Fruit fly (Drosophila melanogaster): ENCODE measurements around the gene pn.

The pn gene

DNA sequence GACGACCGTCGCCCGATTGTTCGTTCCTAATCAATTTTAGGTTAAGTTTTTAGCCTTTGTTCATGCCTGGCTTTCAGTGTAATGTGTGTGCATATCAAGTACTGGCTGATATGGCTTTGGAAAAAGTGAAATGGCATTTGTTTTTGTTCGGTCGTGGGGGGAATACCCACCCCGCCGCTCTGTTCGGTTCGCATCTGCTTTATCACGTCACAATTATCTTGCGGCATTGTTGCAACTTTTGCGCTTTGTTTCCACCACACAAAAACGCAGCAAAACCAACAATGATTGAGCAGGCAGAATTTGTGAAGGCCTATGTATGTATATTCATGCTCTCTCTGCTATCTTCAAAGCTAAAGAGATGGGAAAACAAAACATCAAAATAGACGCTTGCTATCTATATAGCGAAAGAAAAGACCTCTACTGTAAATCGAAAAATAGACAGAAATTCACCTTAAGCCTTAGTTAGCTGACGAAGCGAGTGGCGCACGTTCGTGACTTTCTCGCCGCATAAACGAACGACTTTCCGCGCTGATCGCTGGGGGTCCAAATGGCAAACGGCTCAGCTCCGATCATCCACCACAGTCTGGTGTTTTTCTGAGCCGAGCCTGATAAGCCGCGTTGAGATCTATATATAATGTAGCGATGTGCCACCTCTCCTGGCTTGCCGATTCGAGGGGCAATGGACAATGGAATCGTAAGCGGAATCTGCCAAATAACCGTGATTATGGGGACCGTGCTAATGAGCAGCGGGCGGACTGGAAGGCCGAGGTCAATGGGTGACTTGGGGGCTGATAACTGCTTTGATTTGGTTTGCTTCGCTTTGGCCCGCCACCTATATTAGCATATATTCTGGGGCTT lies 16.6 kb downstream of the pn start:
- TF ChIP-seq Dll (optimal IDR thresholded peaks at IDR 0.05) (no peak), psq (optimal IDR thresholded peaks at IDR 0.05) (no peak)

DNA sequence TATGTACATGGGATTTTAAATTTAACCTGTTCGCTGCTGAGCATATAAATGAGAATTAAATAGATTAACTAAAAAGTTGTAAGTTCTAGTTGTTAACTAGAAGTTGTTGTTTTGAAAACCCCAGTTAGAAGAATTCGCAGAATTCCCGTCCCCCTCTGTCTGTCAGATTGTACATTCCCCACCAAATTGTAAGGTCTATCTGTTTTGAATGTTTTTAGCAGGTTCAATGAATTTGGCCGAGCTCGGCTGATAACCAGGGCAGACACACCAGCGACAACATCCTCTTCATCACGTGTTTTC lies 17.2 kb downstream of the pn start:
- TF ChIP-seq pan (optimal IDR thresholded peaks at IDR 0.05) (no peak), psq (optimal IDR thresholded peaks at IDR 0.05) (no peak), usp (GFP tag; optimal IDR thresholded peaks at IDR 0.05) (no peak), Dll (optimal IDR thresholded peaks at IDR 0.05) (no peak), EcR (GFP tag; optimal IDR thresholded peaks at IDR 0.05) (no peak), CG8478 (optimal IDR thresholded peaks at IDR 0.05) (no peak)

DNA sequence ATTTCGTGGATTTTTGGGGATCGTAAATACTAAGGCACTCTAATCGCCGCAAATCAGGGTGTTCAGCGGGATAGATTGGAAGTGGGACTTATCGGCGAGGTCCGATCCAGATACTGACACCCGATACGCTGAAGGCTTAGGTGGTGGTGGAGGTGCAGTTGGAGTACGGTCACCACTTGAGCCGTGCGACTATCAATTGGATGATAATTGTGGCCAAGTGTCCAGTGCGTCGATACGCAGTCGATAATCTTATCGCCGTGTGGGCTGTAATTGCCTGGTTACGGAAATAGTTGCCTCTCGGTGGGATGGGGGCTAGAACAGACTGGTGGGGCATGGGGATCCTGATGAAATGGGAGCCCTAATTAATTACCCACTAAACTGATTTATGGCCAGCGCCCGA lies 18.3 kb downstream of the pn start:
- TF ChIP-seq pan (optimal IDR thresholded peaks at IDR 0.05) (no peak), usp (GFP tag; optimal IDR thresholded peaks at IDR 0.05) (no peak)

DNA sequence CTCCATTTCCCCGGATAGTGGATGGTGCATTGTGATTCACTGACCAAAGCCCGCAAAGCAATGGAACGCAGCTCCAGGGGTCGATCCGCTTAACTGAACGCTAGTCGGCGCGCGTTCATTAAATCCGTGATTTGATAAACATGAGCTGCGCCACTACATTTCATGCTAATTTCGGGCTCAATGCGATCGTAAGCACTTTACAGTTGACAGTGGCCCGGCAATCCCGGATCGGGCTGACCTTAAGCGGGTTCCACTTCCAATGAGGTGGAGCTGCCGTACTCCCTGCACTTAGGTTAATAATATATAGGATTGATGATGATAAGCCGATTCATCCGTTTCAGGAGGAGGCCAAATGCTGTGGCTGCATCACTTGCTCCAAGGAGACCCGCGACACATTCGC lies 22.8 kb downstream of the pn start, which contains the start of gene FarO:
FarO (minus strand) TSS at position 101 of the 400 bp plus-strand sequence.
- TF ChIP-seq EcR (GFP tag; optimal IDR thresholded peaks at IDR 0.05) (no peak), CG8478 (optimal IDR thresholded peaks at IDR 0.05) (no peak), pan (optimal IDR thresholded peaks at IDR 0.05) (no peak), Dll (optimal IDR thresholded peaks at IDR 0.05) (no peak), psq (optimal IDR thresholded peaks at IDR 0.05) (no peak), usp (GFP tag; optimal IDR thresholded peaks at IDR 0.05) (no peak)

DNA sequence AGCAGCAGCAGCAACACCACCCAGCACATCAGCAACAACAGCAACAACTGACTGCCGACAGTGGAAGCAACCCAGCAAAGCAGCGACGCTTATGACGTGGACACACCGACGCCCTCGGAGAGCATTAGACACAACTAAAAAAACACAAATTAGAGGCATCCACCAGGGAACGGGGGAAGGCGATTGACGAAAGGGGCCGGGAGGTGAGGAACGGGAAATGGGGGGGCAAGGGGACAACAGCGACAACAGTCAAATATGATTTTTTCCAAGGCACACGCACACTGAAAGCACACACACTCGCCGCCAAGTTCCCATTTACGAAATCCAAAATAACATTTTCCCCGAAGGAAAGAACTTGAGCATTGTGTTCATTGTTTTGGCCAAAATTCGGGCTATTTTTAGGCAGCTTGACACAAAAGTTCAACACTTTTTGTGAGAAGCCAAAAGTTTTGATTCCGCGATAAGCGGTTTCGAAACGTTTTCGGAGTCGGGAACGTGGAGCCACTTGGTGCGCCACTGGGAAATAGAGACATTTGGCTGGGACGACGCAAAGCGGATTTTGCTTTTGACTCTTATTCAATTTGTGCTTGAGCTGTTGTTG lies 27.7 kb downstream of the pn start:
- TF ChIP-seq pan (optimal IDR thresholded peaks at IDR 0.05) (no peak), usp (GFP tag; optimal IDR thresholded peaks at IDR 0.05) (no peak), Dll (optimal IDR thresholded peaks at IDR 0.05) (no peak), psq (optimal IDR thresholded peaks at IDR 0.05) (no peak), CG8478 (optimal IDR thresholded peaks at IDR 0.05) (no peak)

DNA sequence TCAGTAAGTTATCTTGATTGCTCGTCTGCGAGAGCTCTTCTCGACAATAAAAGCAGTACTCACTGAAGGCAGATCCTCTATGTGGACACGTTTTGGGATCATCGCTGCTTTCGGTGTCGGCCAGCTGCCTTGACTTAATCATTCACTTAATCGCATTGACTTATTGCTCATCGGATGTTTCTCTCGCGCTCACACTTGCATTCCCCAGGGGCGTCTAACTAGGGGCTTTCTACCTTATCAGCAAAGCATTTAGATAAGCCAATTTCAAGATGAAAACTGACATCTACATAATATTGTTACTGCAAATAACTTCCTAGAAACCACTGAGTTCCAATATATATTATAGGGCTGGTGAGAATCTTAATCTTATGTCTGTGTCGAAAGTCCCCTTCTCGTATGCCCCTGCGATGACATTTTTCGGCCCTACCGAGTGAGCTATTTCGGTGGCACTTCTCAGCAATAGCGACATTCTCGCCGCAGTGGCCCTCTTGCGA lies 31.4 kb downstream of the pn start:
- TF ChIP-seq usp (GFP tag; optimal IDR thresholded peaks at IDR 0.05) (no peak), Dll (optimal IDR thresholded peaks at IDR 0.05) (no peak), CG8478 (optimal IDR thresholded peaks at IDR 0.05) (no peak), EcR (GFP tag; optimal IDR thresholded peaks at IDR 0.05) (no peak), psq (optimal IDR thresholded peaks at IDR 0.05) (no peak), pan (optimal IDR thresholded peaks at IDR 0.05) (no peak)

DNA sequence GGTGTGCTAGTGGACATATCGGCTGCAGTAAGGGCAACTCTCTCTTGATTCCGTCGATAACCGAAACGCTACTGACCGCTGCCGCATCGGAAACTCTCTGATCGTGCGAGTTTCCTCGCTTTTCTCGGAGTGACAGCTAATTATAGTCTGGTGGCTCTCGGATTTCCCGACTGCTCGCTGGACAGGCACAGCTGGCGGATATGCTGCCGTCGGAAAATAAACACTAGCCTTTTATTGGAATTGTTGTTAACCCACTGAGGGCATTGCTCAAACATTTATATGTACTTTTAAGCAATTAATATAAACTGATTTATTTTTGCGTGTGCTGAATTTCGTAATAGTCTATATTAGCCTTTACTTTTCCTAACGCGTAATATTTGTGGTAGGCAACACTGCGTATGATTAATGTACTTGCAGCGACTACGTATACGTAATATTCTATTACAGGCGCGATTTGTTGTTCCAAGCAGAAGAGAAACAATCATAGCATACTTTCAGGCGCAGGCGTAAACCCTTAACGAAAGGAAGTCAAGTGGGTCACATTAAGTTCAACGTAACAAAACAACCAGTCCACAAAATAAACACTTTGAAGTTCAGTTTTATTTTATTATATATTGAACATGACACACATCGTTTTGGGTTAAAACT lies 32.9 kb downstream of the pn start, which contains the start of gene SmydA-8:
SmydA-8 (minus strand) TSS at position 51 of the 648 bp plus-strand sequence.
- TF ChIP-seq Dll (optimal IDR thresholded peaks at IDR 0.05), result no peak
- TF ChIP-seq pan (optimal IDR thresholded peaks at IDR 0.05), result no peak
- no peak for TF ChIP-seq CG8478 (optimal IDR thresholded peaks at IDR 0.05)
- no peak for TF ChIP-seq psq (optimal IDR thresholded peaks at IDR 0.05)

DNA sequence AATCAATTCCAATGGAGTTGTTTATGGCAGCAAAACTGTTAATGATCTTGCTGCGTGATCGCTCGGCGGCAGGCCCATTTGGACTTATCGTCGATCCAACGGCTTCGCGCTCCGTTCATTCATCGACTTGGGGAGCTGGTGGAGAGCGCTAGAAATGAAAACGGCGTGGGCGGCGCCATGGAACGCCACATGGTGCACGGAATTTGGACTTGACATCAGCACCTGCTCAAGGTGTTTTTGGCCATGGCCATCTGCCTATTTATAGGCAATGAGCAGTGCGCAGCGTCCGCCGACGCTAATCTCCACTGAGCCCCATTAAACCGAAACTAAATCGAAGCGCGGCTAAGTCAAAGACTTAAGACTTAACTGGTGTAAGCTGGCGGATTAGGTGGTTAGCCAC lies 37.4 kb downstream of the pn start:
- TF ChIP-seq EcR (GFP tag; optimal IDR thresholded peaks at IDR 0.05), result no peak
- TF ChIP-seq Dll (optimal IDR thresholded peaks at IDR 0.05), result no peak
- TF ChIP-seq pan (optimal IDR thresholded peaks at IDR 0.05), result no peak
- no peak for TF ChIP-seq CG8478 (optimal IDR thresholded peaks at IDR 0.05)
- no peak for TF ChIP-seq psq (optimal IDR thresholded peaks at IDR 0.05)
- no peak for TF ChIP-seq usp (GFP tag; optimal IDR thresholded peaks at IDR 0.05)

DNA sequence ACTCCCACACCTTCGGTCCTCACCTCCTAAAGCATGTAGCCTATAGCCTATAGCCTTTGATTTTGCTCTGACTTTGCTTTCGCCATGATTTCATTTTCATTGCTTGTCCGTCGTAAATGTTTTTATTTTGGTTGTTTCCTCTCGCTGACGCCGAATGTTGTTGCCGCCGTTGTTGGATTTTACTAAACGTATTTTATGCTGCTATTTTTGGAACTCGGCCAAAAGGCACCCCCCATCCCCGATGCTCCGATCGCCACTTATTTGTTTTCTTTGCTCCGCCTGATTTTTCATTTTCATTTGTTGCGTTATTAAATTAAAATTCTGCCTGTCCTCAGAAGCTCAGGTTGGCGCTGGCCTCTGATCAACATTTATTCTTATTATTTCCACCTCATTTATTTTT lies 38.2 kb downstream of the pn start:
- TF ChIP-seq Dll (optimal IDR thresholded peaks at IDR 0.05) (no peak), psq (optimal IDR thresholded peaks at IDR 0.05) (no peak), pan (optimal IDR thresholded peaks at IDR 0.05) (no peak), usp (GFP tag; optimal IDR thresholded peaks at IDR 0.05) (no peak), EcR (GFP tag; optimal IDR thresholded peaks at IDR 0.05) (no peak), CG8478 (optimal IDR thresholded peaks at IDR 0.05) (no peak)

DNA sequence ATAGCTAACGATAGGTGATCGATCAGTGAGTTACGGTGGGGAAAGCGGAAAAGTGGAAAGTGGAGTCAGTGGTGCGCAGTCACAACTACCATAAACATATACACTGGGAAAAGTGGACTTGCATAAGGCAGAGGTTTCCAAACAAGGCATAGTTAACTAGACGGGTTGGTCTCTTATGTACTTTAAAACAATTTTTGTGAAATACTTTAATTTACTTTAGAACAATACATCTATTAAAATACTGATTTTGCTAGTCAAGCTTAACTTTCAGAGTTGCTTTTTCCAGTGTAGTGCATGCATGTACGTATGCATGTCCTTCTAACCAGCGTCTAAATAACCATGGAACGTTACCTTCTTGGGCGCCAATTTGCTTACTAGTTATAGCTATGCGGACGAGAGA lies 38.9 kb downstream of the pn start:
- no peak for TF ChIP-seq CG8478 (optimal IDR thresholded peaks at IDR 0.05)
- TF ChIP-seq Dll (optimal IDR thresholded peaks at IDR 0.05), result no peak
- TF ChIP-seq psq (optimal IDR thresholded peaks at IDR 0.05), result no peak
- no peak for TF ChIP-seq usp (GFP tag; optimal IDR thresholded peaks at IDR 0.05)

DNA sequence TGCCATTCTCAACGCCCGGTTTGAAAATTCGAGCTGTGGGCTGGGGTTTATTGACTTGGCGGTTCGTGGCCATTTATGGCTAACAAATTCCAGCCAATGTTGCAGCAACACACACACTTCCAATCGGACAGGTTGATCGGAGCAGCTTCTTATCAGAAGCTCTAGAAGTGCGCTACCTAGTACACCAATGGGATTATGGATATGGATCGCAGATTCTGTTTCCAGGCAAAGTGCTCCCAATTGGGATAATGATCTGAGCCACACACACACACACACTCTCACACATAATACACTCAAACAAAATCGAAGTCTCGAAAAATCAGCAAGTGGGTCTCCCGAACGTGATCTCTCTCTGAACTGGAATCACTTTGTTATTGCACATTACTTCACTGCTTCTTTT lies 40.6 kb downstream of the pn start:
- TF ChIP-seq CG8478 (optimal IDR thresholded peaks at IDR 0.05), result no peak

DNA sequence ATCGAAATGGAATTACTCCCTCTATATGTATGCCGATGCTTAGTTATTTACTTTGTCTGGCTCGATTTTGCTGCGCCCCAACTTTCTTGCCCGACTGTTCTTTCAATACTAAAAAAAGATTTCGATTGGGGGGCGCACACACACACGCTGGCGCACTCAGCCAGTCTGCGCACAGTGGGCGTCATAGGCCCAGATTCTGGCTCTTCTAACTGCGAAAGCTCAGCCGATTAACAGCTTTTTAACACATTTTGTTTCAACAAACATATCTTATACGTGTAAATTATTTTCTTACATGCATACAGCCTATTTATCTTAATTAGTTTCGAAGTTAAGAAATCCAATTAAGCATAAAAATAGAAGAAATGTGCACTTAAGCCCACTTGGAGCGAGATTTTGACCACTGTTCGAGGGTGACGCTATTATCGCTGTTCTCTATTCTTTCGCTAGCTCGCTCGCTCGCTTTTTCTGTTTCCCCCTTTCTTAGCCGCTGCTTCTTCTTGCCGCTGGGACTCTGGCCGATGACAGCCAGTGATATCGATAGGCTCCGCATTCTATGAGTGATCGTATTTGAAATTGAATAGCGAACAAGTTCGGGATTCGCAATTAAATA lies 41.3 kb downstream of the pn start, which contains the start of gene Vinc:
Vinc (minus strand) TSS at position 387 of the 610 bp plus-strand sequence.
- no peak for TF ChIP-seq usp (GFP tag; optimal IDR thresholded peaks at IDR 0.05)
- TF ChIP-seq psq (optimal IDR thresholded peaks at IDR 0.05), result no peak
- TF ChIP-seq Dll (optimal IDR thresholded peaks at IDR 0.05), result no peak
- no peak for TF ChIP-seq CG8478 (optimal IDR thresholded peaks at IDR 0.05)
- no peak for TF ChIP-seq pan (optimal IDR thresholded peaks at IDR 0.05)
- no peak for TF ChIP-seq EcR (GFP tag; optimal IDR thresholded peaks at IDR 0.05)
